Worm (Caenorhabditis elegans) whole organism, mixed stage, embryonic: ENCODE measurements around the gene pdf-1.

Experiments used
- M03D4.4 ChIP-seq: sonication (generic microtip); optimal IDR thresholded peaks from 2 replicates; lab custom pipeline; 2017; ENCODE audit warnings: mild to moderate bottlenecking, missing genetic modification characterization, missing compliant biosample characterization
- bed-3 ChIP-seq: fragments of 200-800 bp; sonication (Bioruptor generic); optimal IDR thresholded peaks from 3 replicates; lab custom pipeline; 2018; ENCODE audit warnings: mild to moderate bottlenecking, missing genetic modification characterization, moderate library complexity, missing compliant biosample characterization
- blmp-1 ChIP-seq: fragments of 150-350 bp; optimal IDR thresholded peaks from 2 replicates; lab custom pipeline; 2014; ENCODE audit warnings: missing biosample characterization, missing genetic modification characterization
- ceh-43 ChIP-seq: fragments of 200-800 bp; sonication (Bioruptor generic); optimal IDR thresholded peaks from 2 replicates; lab custom pipeline; 2018; ENCODE audit warnings: mild to moderate bottlenecking, missing genetic modification characterization, moderate library complexity, missing compliant biosample characterization
- ceh-83 ChIP-seq: fragments of 200-800 bp; sonication (Bioruptor generic); optimal IDR thresholded peaks from 2 replicates; lab custom pipeline; 2018; ENCODE audit warnings: mild to moderate bottlenecking, missing genetic modification characterization, missing compliant biosample characterization
- ces-1 ChIP-seq: fragments of 150-350 bp; optimal IDR thresholded peaks from 2 replicates; lab custom pipeline; 2014; ENCODE audit warnings: missing biosample characterization, missing genetic modification reagents, missing genetic modification characterization
- cnd-1 ChIP-seq: fragments of 200-800 bp; sonication (Bioruptor generic); optimal IDR thresholded peaks from 2 replicates; lab custom pipeline; 2018; ENCODE audit warnings: mild to moderate bottlenecking, missing genetic modification characterization, missing compliant biosample characterization
- drap-1 ChIP-seq: fragments of 200-800 bp; sonication (Bioruptor generic); optimal IDR thresholded peaks from 3 replicates; lab custom pipeline; 2018; ENCODE audit warnings: mild to moderate bottlenecking, missing genetic modification characterization, missing compliant biosample characterization
- elt-1 ChIP-seq: sonication (generic microtip); optimal IDR thresholded peaks from 2 replicates; lab custom pipeline; 2017; ENCODE audit warnings: missing genetic modification characterization, mild to moderate bottlenecking, missing compliant biosample characterization, antibody characterized with exemption, moderate library complexity, borderline replicate concordance; ENCODE audit not compliant: insufficient read depth
- elt-3 ChIP-seq: fragments of 150-350 bp; optimal IDR thresholded peaks from 2 replicates; lab custom pipeline; 2014; ENCODE audit warnings: missing biosample characterization, missing genetic modification characterization
- flh-1 ChIP-seq: fragments of 200-800 bp; sonication (Bioruptor generic); optimal IDR thresholded peaks from 2 replicates; lab custom pipeline; 2018; ENCODE audit warnings: mild to moderate bottlenecking, missing genetic modification characterization, moderate library complexity, missing compliant biosample characterization
- ham-2 ChIP-seq: fragments of 200-800 bp; sonication (Bioruptor generic); optimal IDR thresholded peaks from 2 replicates; lab custom pipeline; 2018; ENCODE audit warnings: mild to moderate bottlenecking, missing genetic modification characterization, missing compliant biosample characterization
- hlh-1 ChIP-seq: fragments of 150-350 bp; optimal IDR thresholded peaks from 2 replicates; lab custom pipeline; 2014; ENCODE audit warnings: missing biosample characterization, missing genetic modification reagents, missing genetic modification characterization
- lin-13 ChIP-seq: fragments of 150-350 bp; optimal IDR thresholded peaks from 2 replicates; lab custom pipeline; 2014; ENCODE audit warnings: missing biosample characterization, missing genetic modification characterization
- lin-32 ChIP-seq: fragments of 200-800 bp; sonication (Bioruptor generic); optimal IDR thresholded peaks from 2 replicates; lab custom pipeline; 2018; ENCODE audit warnings: mild to moderate bottlenecking, missing genetic modification characterization, missing compliant biosample characterization
- lsy-2 ChIP-seq: fragments of 150-350 bp; optimal IDR thresholded peaks from 2 replicates; lab custom pipeline; 2014; ENCODE audit warnings: missing biosample characterization, missing genetic modification characterization
- mep-1 ChIP-seq: fragments of 150-350 bp; optimal IDR thresholded peaks from 2 replicates; lab custom pipeline; 2017; ENCODE audit warnings: missing biosample characterization, missing genetic modification reagents, missing genetic modification characterization, inconsistent platforms
- mls-2 ChIP-seq: sonication (generic microtip); optimal IDR thresholded peaks from 2 replicates; lab custom pipeline; 2016; ENCODE audit warnings: mild to moderate bottlenecking, missing genetic modification characterization, moderate library complexity, missing compliant biosample characterization
- nhr-12 ChIP-seq: fragments of 150-350 bp; optimal IDR thresholded peaks from 2 replicates; lab custom pipeline; 2014; ENCODE audit warnings: missing biosample characterization, missing genetic modification characterization
- nhr-2 ChIP-seq: fragments of 150-350 bp; optimal IDR thresholded peaks from 2 replicates; lab custom pipeline; 2014; ENCODE audit warnings: missing biosample characterization, missing genetic modification characterization
- nhr-237 ChIP-seq: fragments of 150-350 bp; optimal IDR thresholded peaks from 2 replicates; lab custom pipeline; 2014; ENCODE audit warnings: missing biosample characterization, missing genetic modification characterization
- nhr-28 ChIP-seq: fragments of 150-350 bp; optimal IDR thresholded peaks from 2 replicates; lab custom pipeline; 2014; ENCODE audit warnings: missing biosample characterization, missing genetic modification characterization
- nhr-76 ChIP-seq: sonication (generic microtip); optimal IDR thresholded peaks from 2 replicates; lab custom pipeline; 2017; ENCODE audit warnings: missing biosample characterization, missing genetic modification characterization
- pha-4 ChIP-seq: fragments of 150-350 bp; optimal IDR thresholded peaks from 2 replicates; lab custom pipeline; 2018; ENCODE audit warnings: missing biosample characterization, missing genetic modification reagents, missing genetic modification characterization
- sem-2 ChIP-seq: fragments of 200-800 bp; sonication (Bioruptor generic); optimal IDR thresholded peaks from 2 replicates; lab custom pipeline; 2018; ENCODE audit warnings: mild to moderate bottlenecking, missing genetic modification characterization, missing compliant biosample characterization
- snpc-4 ChIP-seq: fragments of 150-350 bp; optimal IDR thresholded peaks from 2 replicates; lab custom pipeline; 2014; ENCODE audit warnings: missing biosample characterization, missing genetic modification characterization
- sptf-1 ChIP-seq: sonication (generic microtip); optimal IDR thresholded peaks from 2 replicates; lab custom pipeline; 2017; ENCODE audit warnings: mild to moderate bottlenecking, missing genetic modification characterization, moderate library complexity, missing compliant biosample characterization
- tbx-8 ChIP-seq: fragments of 200-800 bp; sonication (Bioruptor generic); optimal IDR thresholded peaks from 2 replicates; lab custom pipeline; 2018; ENCODE audit warnings: mild to moderate bottlenecking, missing genetic modification characterization, moderate library complexity, missing compliant biosample characterization
- unc-120 ChIP-seq: sonication (generic microtip); optimal IDR thresholded peaks from 2 replicates; lab custom pipeline; 2017; ENCODE audit warnings: missing genetic modification characterization, missing compliant biosample characterization; ENCODE audit not compliant: poor library complexity, severe bottlenecking
- unc-39 ChIP-seq: fragments of 150-350 bp; optimal IDR thresholded peaks from 2 replicates; lab custom pipeline; 2014; ENCODE audit warnings: missing biosample characterization, missing genetic modification characterization
- unc-62 ChIP-seq: fragments of 150-350 bp; optimal IDR thresholded peaks from 2 replicates; lab custom pipeline; 2014; ENCODE audit warnings: missing biosample characterization, missing genetic modification reagents, missing genetic modification characterization
- zip-8 ChIP-seq: fragments of 150-350 bp; optimal IDR thresholded peaks from 2 replicates; lab custom pipeline; 2014; ENCODE audit warnings: missing biosample characterization, missing genetic modification characterization
- ztf-11 ChIP-seq: fragments of 150-350 bp; optimal IDR thresholded peaks from 2 replicates; lab custom pipeline; 2014; ENCODE audit warnings: missing biosample characterization, missing genetic modification characterization

The pdf-1 gene

DNA sequence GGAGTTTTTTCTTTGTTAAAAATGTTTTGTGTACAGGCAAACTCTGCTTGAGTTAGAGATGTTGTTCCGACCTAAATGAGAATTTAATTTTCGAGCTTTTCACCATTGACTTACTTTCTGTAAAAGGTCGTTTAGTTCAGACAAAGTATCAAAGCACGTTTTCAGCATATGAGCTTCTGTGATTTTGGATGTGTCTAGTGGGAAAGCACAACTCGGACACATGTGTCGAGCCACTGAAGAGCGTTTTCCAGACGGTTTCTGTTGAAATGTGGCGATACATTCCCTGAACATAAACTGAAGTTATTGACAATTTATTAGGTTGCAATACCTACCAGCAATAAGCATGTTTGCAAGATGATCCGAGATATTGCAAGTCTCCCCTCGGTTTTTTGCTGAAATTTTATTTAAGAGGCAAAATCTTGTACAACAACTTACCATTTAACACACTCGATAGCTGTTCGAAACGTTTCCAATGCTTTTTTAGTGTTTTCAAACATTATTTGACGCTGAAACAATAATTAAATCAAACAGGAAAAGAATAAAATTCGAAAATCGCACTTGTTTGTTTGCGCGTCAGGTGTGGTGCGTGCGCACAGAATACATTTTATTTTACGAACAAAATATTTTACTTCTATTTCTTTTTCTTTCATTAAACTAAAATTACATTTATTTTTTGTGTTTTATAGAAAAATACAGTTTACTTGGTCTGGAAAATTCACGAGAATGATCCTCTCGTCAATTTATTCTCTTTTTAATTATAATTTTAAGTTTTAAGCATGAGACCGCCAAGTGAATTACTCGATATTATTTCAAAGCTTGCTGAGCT, 23.1 kb downstream of the pdf-1 start, which contains the start of the genes brd-1 and K04C2.2:
Gene brd-1, minus strand, starts transcription at position 506 of the 826 bp plus-strand sequence.
Gene K04C2.2, plus strand, starts transcription at position 776 of the 826 bp plus-strand sequence.
- TF ChIP-seq ces-1 (GFP tag; lab: Kevin White, UChicago) (peak; percentile 48), tbx-8 (GFP tag; lab: Kevin White, UChicago) (no peak), nhr-237 (tag; lab: Kevin White, UChicago) (no peak), lsy-2 (tag; lab: Kevin White, UChicago) (no peak), nhr-12 (tag; lab: Kevin White, UChicago) (no peak)

DNA sequence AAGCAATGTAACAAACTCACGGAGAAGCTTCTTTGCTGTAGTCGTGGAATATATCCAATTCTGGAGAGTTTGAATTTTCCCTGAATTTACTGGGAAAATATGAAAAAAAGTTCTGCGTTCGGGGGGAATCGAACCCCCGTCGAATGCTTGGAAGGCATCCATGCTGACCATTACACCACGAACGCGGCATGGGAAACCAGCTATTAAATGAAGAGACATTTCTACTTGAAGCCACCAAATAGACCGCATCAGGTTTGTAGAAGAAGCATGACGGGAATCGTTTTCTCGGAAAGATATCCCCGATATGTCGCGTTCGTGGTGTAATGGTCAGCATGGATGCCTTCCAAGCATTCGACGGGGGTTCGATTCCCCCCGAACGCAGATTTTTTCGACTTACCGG, 23.8 kb downstream of the pdf-1 start:
- no peak for TF ChIP-seq ces-1 (GFP tag; lab: Kevin White, UChicago)
- TF ChIP-seq ham-2: no peak
- no peak for TF ChIP-seq blmp-1 (tag; lab: Kevin White, UChicago)
- TF ChIP-seq M03D4.4 (tag; lab: Kevin White, UChicago): no peak
- no peak for TF ChIP-seq nhr-2
- no peak for TF ChIP-seq lin-32
- TF ChIP-seq elt-3: no peak
- no peak for TF ChIP-seq zip-8 (tag; lab: Kevin White, UChicago)
- no peak for TF ChIP-seq ztf-11 (tag; lab: Kevin White, UChicago)
- no peak for TF ChIP-seq snpc-4 (tag; lab: Kevin White, UChicago)

DNA sequence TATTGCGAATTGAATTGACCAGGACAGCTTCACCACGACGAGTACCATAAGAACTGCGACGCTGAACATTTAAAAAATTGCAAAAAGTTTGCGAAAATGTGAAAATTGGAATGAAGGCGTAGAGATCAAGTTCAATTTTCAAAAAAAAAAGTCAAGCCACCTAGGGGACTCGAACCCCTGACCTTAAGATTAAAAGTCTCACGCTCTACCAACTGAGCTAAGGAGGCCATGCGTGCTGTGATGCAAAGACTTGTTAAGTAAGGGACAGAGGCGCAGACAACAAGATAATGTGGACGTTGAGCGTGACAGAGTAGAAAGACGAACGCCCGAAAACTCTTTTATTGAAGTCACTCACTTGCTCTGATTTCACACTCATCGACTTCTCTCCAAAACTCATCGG, 24.7 kb downstream of the pdf-1 start:
- TF ChIP-seq elt-1: no peak
- peak; percentile 70 for TF ChIP-seq cnd-1
- TF ChIP-seq snpc-4 (tag; lab: Kevin White, UChicago): no peak
- no peak for TF ChIP-seq elt-3
- TF ChIP-seq zip-8 (tag; lab: Kevin White, UChicago): no peak
- TF ChIP-seq lin-13: peak; percentile 16
- TF ChIP-seq drap-1 (GFP tag; lab: Kevin White, UChicago): peak; percentile 61
- TF ChIP-seq flh-1 (GFP tag; lab: Kevin White, UChicago): peak; percentile 46
- TF ChIP-seq nhr-12 (tag; lab: Kevin White, UChicago): no peak
- TF ChIP-seq nhr-28 (tag; lab: Kevin White, UChicago): peak; percentile 38
- peak; percentile 13 for TF ChIP-seq unc-39 (tag; lab: Kevin White, UChicago)
- peak; percentile 41 for TF ChIP-seq ham-2
- peak; percentile 46 for TF ChIP-seq tbx-8 (GFP tag; lab: Kevin White, UChicago)
- peak; percentile 85 for TF ChIP-seq mls-2
- TF ChIP-seq hlh-1 (tag; lab: Kevin White, UChicago): peak; percentile 42
- TF ChIP-seq M03D4.4 (tag; lab: Kevin White, UChicago): peak; percentile 81
- TF ChIP-seq ceh-83 (GFP tag; lab: Kevin White, UChicago): peak; percentile 81
- TF ChIP-seq unc-120 (tag; lab: Kevin White, UChicago): peak; percentile 80
- TF ChIP-seq lin-32: peak; percentile 60
- peak; percentile 64 for TF ChIP-seq ceh-43
- peak; percentile 45 for TF ChIP-seq lsy-2 (tag; lab: Kevin White, UChicago)
- peak; percentile 68 for TF ChIP-seq sem-2 (GFP tag; lab: Kevin White, UChicago)
- peak; percentile 55 for TF ChIP-seq mep-1 (tag; lab: Kevin White, UChicago)
- peak; percentile 87 for TF ChIP-seq sptf-1 (tag; lab: Kevin White, UChicago)
- TF ChIP-seq bed-3: peak; percentile 63
- peak; percentile 56 for TF ChIP-seq ces-1 (GFP tag; lab: Kevin White, UChicago)
- no peak for TF ChIP-seq nhr-76 (tag; lab: Kevin White, UChicago)
- TF ChIP-seq blmp-1 (tag; lab: Kevin White, UChicago): no peak
- peak; percentile 32 for TF ChIP-seq ztf-11 (tag; lab: Kevin White, UChicago)
- TF ChIP-seq unc-62 (GFP tag; lab: Kevin White, UChicago): no peak
- no peak for TF ChIP-seq nhr-2
- TF ChIP-seq pha-4 (tag; lab: Kevin White, UChicago): no peak

DNA sequence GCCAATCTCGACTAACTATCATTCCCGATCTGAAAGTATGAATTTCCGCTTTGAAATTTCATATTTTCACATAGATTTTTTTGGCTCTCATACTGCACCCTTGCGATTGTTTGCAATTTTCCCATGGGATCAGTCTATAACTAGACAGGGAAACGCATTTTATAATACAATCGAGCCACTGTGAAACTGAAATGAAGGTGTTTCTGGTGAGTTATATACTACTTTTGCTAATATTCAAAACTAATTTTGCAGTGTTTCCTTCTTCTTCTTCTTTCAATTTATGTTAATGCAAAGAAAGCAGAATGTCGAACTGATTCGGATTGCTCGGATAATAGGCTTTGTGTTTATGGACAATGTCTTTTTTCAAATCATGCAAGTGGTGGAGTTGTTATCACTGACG, 26.4 kb downstream of the pdf-1 start:
- no peak for TF ChIP-seq elt-3
- TF ChIP-seq nhr-12 (tag; lab: Kevin White, UChicago): no peak
- TF ChIP-seq unc-62 (GFP tag; lab: Kevin White, UChicago): no peak
- TF ChIP-seq nhr-76 (tag; lab: Kevin White, UChicago): no peak
